Worm (Caenorhabditis elegans) whole organism, L1 larva: Measurements from ENCODE around the gene cdc-25.2.

Experiments
- C16A3.4 ChIP-seq: fragments of 150-350 bp; optimal IDR thresholded peaks from 2 replicates; lab custom pipeline; 2014; ENCODE audit warnings: missing biosample characterization, missing genetic modification characterization
- aha-1 ChIP-seq: fragments of 150-350 bp; optimal IDR thresholded peaks from 2 replicates; lab custom pipeline; 2014; ENCODE audit warnings: missing biosample characterization, missing genetic modification characterization
- alr-1 ChIP-seq: fragments of 200-800 bp; sonication (Bioruptor generic); optimal IDR thresholded peaks from 2 replicates; lab custom pipeline; 2018; ENCODE audit warnings: borderline replicate concordance, mild to moderate bottlenecking, missing genetic modification characterization, missing compliant biosample characterization
- blmp-1 ChIP-seq: fragments of 150-350 bp; optimal IDR thresholded peaks from 2 replicates; lab custom pipeline; 2014; ENCODE audit warnings: missing biosample characterization, missing genetic modification characterization
- dsc-1 ChIP-seq: sonication (generic microtip); optimal IDR thresholded peaks from 2 replicates; lab custom pipeline; 2016; ENCODE audit warnings: mild to moderate bottlenecking, missing genetic modification characterization, missing compliant biosample characterization
- efl-3 ChIP-seq: fragments of 200-800 bp; sonication (Bioruptor generic); optimal IDR thresholded peaks from 2 replicates; lab custom pipeline; 2018; ENCODE audit warnings: mild to moderate bottlenecking, missing genetic modification characterization, missing compliant biosample characterization
- elt-2 ChIP-seq: sonication (generic microtip); optimal IDR thresholded peaks from 2 replicates; lab custom pipeline; 2016; ENCODE audit warnings: missing genetic modification characterization, mild to moderate bottlenecking, inconsistent platforms, missing compliant biosample characterization, missing genetic modification reagents
- elt-3 ChIP-seq, 6 experiments: fragments of 150-350 bp in 1 of 6; sonication (generic microtip); optimal IDR thresholded peaks; 2 replicates each; lab custom pipeline; 2017 to 2018; ENCODE audit warnings: missing biosample characterization in 6 of 6, missing genetic modification characterization in 6 of 6, inconsistent platforms in 1 of 6
- ets-5 ChIP-seq: fragments of 200-800 bp; sonication (Bioruptor generic); IDR thresholded peaks from 2 replicates; pipeline ENCODE4 v1.3.6; 2022; ENCODE audit warnings: missing genetic modification characterization, missing compliant biosample characterization
- fkh-8 ChIP-seq: sonication (generic microtip); optimal IDR thresholded peaks from 2 replicates; lab custom pipeline; 2016; ENCODE audit warnings: mild to moderate bottlenecking, missing genetic modification characterization, missing compliant biosample characterization
- grh-1 ChIP-seq: fragments of 200-800 bp; sonication (Bioruptor generic); IDR thresholded peaks from 2 replicates; pipeline ENCODE4 v1.3.6; 2022; ENCODE audit warnings: missing genetic modification reagents, missing genetic modification characterization, missing compliant biosample characterization
- jun-1 ChIP-seq: fragments of 150-350 bp; optimal IDR thresholded peaks from 2 replicates; lab custom pipeline; 2014; ENCODE audit warnings: missing biosample characterization, missing genetic modification reagents, missing genetic modification characterization
- lin-13 ChIP-seq: fragments of 150-350 bp; optimal IDR thresholded peaks from 2 replicates; lab custom pipeline; 2014; ENCODE audit warnings: missing biosample characterization, missing genetic modification reagents, missing genetic modification characterization
- lin-35 ChIP-seq, 2 experiments: fragments of 150-350 bp; optimal IDR thresholded peaks; 2 replicates each; lab custom pipeline; 2014; ENCODE audit warnings: missing biosample characterization in 2 of 2, missing genetic modification characterization in 2 of 2, missing genetic modification reagents in 2 of 2
- lsy-2 ChIP-seq, 2 experiments: fragments of 150-350 bp; optimal IDR thresholded peaks; 2 replicates each; lab custom pipeline; 2014; ENCODE audit warnings: missing biosample characterization in 2 of 2, missing genetic modification characterization in 2 of 2
- mef-2 ChIP-seq: fragments of 150-350 bp; optimal IDR thresholded peaks from 2 replicates; lab custom pipeline; 2014; ENCODE audit warnings: missing biosample characterization, missing genetic modification characterization
- mep-1 ChIP-seq: fragments of 150-350 bp; optimal IDR thresholded peaks from 2 replicates; lab custom pipeline; 2014; ENCODE audit warnings: missing biosample characterization, missing genetic modification characterization
- nhr-12 ChIP-seq: sonication (generic microtip); optimal IDR thresholded peaks from 2 replicates; lab custom pipeline; 2017; ENCODE audit warnings: missing biosample characterization, missing genetic modification characterization
- nhr-19 ChIP-seq: fragments of 200-800 bp; sonication (Bioruptor generic); conservative IDR thresholded peaks from 2 replicates; pipeline ENCODE4 v1.3.6; 2022; ENCODE audit warnings: missing genetic modification characterization, missing compliant biosample characterization
- nhr-20 ChIP-seq: sonication (generic microtip); optimal IDR thresholded peaks from 2 replicates; lab custom pipeline; 2016; ENCODE audit warnings: mild to moderate bottlenecking, missing genetic modification characterization, missing compliant biosample characterization
- nhr-28 ChIP-seq: fragments of 150-350 bp; optimal IDR thresholded peaks from 2 replicates; lab custom pipeline; 2014; ENCODE audit warnings: missing biosample characterization, missing genetic modification characterization
- nhr-47 ChIP-seq: sonication (generic microtip); optimal IDR thresholded peaks from 2 replicates; lab custom pipeline; 2016; ENCODE audit warnings: mild to moderate bottlenecking, missing genetic modification characterization, moderate library complexity, missing compliant biosample characterization
- nhr-76 ChIP-seq: sonication (generic microtip); optimal IDR thresholded peaks from 2 replicates; lab custom pipeline; 2017; ENCODE audit warnings: missing biosample characterization, missing genetic modification characterization
- nhr-77 ChIP-seq: fragments of 150-350 bp; optimal IDR thresholded peaks from 2 replicates; lab custom pipeline; 2014; ENCODE audit warnings: missing biosample characterization, missing genetic modification characterization
- nhr-85 ChIP-seq: sonication (generic microtip); peaks from one replicate; lab custom pipeline; 2016; ENCODE audit warnings: missing genetic modification characterization, inconsistent platforms, missing compliant biosample characterization
- nhr-90 ChIP-seq: sonication (generic microtip); optimal IDR thresholded peaks from 2 replicates; lab custom pipeline; 2016; ENCODE audit warnings: mild to moderate bottlenecking, missing genetic modification characterization, missing compliant biosample characterization; ENCODE audit not compliant: poor library complexity
- snpc-4 ChIP-seq: fragments of 150-350 bp; optimal IDR thresholded peaks from 2 replicates; lab custom pipeline; 2014; ENCODE audit warnings: missing biosample characterization, missing genetic modification characterization
- snu-23 ChIP-seq: sonication (generic microtip); optimal IDR thresholded peaks from 2 replicates; lab custom pipeline; 2016; ENCODE audit warnings: missing genetic modification characterization, missing compliant biosample characterization
- sox-4 ChIP-seq: sonication (generic microtip); optimal IDR thresholded peaks from 2 replicates; lab custom pipeline; 2016; ENCODE audit warnings: missing genetic modification characterization, missing compliant biosample characterization
- sptf-1 ChIP-seq: fragments of 150-350 bp; optimal IDR thresholded peaks from 2 replicates; lab custom pipeline; 2014; ENCODE audit warnings: missing biosample characterization, missing genetic modification characterization
- sup-37 ChIP-seq: fragments of 200-800 bp; sonication (Bioruptor generic); optimal IDR thresholded peaks from 2 replicates; lab custom pipeline; 2018; ENCODE audit warnings: mild to moderate bottlenecking, missing genetic modification characterization, missing compliant biosample characterization
- swsn-7 ChIP-seq: sonication (generic microtip); optimal IDR thresholded peaks from 2 replicates; lab custom pipeline; 2016; ENCODE audit warnings: missing genetic modification characterization, missing compliant biosample characterization
- unc-130 ChIP-seq: fragments of 150-350 bp; optimal IDR thresholded peaks from 2 replicates; lab custom pipeline; 2017; ENCODE audit warnings: missing biosample characterization, missing genetic modification characterization, inconsistent platforms
- ztf-11 ChIP-seq, 2 experiments: sonication (generic microtip); optimal IDR thresholded peaks; 2 replicates each; lab custom pipeline; 2016 to 2017; ENCODE audit warnings: missing genetic modification characterization in 2 of 2, missing biosample characterization in 1 of 2, missing compliant biosample characterization in 1 of 2

Gene cdc-25.2

DNA sequence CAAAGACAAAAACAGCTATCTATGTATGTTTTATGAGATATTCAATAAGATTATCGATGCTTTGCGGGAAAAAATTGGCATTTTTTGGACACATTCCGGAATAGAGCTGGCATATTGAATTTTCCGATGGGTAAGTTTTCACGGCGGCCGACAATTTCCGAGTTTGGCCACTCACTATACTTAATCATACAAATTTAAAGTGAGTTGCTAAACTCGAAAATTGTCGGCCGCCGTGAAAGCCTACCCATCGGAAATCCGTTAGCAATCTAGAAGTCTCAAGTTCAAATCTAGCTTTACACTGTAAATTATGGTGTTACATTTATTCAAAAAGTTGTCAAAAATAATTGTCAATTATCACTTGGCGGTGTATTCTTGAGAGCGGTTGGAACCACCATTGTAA lies 16.2 kb upstream of the cdc-25.2 start:
- TF ChIP-seq C16A3.4 (tag; lab: Kevin White, UChicago) (no peak), elt-3 (tag; optimal IDR thresholded peaks at IDR 0.05; lab: Kevin White, UChicago) (no peak), sptf-1 (tag; lab: Kevin White, UChicago) (no peak), dsc-1 (no peak), sup-37 (GFP tag; lab: Kevin White, UChicago) (no peak), nhr-12 (no peak)

DNA sequence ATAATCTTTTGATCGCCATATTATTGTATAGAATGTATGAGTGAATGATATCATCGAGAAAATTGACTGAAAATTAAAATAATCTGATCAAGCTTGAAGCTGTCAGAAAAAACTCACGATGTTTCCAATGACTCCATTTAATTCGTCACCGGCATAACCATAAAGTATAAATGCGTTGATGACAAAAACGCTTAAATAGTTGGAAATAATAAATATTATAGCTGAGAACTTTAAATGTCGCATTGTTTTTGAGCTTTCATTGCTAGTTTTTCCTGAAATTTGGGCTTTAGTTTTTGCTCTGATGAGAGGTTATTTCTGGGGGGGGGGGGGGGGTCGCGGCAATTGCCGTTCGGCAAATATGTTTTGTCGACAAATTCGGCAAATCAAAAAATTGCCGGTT lies 15.7 kb upstream of the cdc-25.2 start:
- TF ChIP-seq nhr-90 (tag; lab: Kevin White, UChicago) (no peak), mep-1 (tag; lab: Kevin White, UChicago) (no peak), lsy-2 (tag; optimal IDR thresholded peaks at IDR 0.05; lab: Kevin White, UChicago) (no peak), grh-1 (no peak), blmp-1 (tag; lab: Kevin White, UChicago) (no peak), elt-3 (tag; optimal IDR thresholded peaks at IDR 0.05; lab: Kevin White, UChicago) (no peak), C16A3.4 (tag; lab: Kevin White, UChicago) (no peak), dsc-1 (no peak), fkh-8 (no peak), swsn-7 (tag; lab: Kevin White, UChicago) (no peak), sox-4 (tag; lab: Kevin White, UChicago) (no peak), nhr-19 (GFP tag; lab: Robert Waterston, UW) (no peak)

DNA sequence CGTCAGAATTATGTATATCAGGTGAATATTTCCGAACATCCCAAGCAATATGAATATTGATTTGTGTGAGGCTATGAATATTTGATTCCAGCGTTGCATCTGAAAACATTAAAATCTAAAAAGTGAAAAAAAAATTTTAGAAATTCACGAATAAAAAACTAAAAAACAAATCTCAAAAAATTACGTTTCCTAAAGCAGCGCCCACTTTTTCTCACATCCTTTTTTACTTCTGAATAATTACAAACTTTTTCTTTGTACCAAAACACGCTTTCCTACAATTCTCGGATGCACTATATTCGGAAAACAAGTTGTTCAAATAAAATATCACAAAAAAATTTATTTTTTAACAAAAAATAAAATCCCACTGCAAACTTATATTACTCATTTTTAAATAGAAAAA lies 13.9 kb upstream of the cdc-25.2 start, which contains the start of gene srsx-8:
Gene srsx-8, minus strand, starts transcription at position 101 of the 400 bp plus-strand sequence.
- TF ChIP-seq nhr-77 (no peak), nhr-47 (tag; lab: Kevin White, UChicago) (no peak), lin-35 (GFP tag; optimal IDR thresholded peaks at IDR 0.05; lab: Kevin White, UChicago) (no peak), mef-2 (no peak), snu-23 (no peak), alr-1 (tag; lab: Kevin White, UChicago) (no peak), jun-1 (tag; lab: Kevin White, UChicago) (no peak)

DNA sequence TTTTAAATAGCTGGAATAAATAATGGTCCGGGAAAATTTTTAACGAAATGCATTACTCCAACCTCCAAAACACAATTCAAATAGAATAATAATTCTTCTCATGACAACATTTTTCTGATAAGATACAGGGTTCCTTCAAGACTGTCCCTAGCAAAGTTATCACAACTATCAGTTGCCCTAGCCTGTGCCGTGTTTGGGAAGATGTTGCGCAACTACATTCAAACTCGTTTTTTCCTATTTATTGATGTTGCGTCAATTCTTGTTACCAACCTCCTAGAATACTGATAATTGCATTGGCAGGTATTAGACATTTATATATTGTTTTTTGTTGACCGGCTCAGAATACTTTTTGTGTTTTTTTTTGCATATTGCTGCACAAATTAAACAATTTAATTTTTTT lies 11.8 kb upstream of the cdc-25.2 start:
- TF ChIP-seq efl-3 (GFP tag; lab: Kevin White, UChicago) (no peak), nhr-85 (tag; lab: Kevin White, UChicago) (no peak), lin-35 (GFP tag; optimal IDR thresholded peaks at IDR 0.05; lab: Kevin White, UChicago) (no peak), nhr-20 (tag; lab: Kevin White, UChicago) (no peak), lin-13 (GFP tag; lab: Kevin White, UChicago) (no peak), ztf-11 (tag; optimal IDR thresholded peaks at IDR 0.05; lab: Kevin White, UChicago) (no peak), nhr-28 (tag; lab: Kevin White, UChicago) (no peak), aha-1 (tag; lab: Kevin White, UChicago) (no peak), nhr-77 (no peak), unc-130 (no peak), nhr-76 (tag; lab: Kevin White, UChicago) (no peak), nhr-19 (GFP tag; lab: Robert Waterston, UW) (no peak), nhr-90 (tag; lab: Kevin White, UChicago) (no peak), fkh-8 (no peak), sox-4 (tag; lab: Kevin White, UChicago) (no peak), snpc-4 (tag; lab: Kevin White, UChicago) (no peak)

DNA sequence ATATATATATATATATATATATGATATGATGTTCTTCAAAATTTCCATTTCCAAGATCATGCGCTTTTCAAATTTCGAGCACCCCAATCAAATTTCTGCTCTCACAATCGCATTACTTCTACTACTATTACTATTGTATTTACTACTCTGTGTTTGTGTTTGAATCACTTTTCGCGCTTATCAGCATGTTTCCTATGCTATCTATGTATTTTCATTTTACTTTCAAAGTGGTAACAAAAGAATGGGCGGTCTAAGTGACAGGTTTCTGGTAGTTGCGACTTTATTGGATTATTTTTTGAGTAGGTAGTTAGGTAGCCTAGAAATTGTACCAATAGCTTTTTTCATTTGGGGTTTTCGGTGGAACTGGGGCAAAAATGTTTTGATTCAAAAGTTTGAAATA lies 8.8 kb upstream of the cdc-25.2 start:
- TF ChIP-seq ets-5 (GFP tag; lab: Robert Waterston, UW) (no peak), elt-2 (peak; percentile 17)
